Worm (Caenorhabditis elegans) whole organism, early embryonic: ENCODE measurements around the gene D1053.3.

Experiments used
- B0310.2 ChIP-seq: sonication (generic microtip); optimal IDR thresholded peaks from 2 replicates; lab custom pipeline; 2016; ENCODE audit warnings: mild to moderate bottlenecking, missing genetic modification characterization, missing compliant biosample characterization
- F13C5.2 ChIP-seq: sonication (generic microtip); optimal IDR thresholded peaks from 2 replicates; lab custom pipeline; 2017; ENCODE audit warnings: mild to moderate bottlenecking, missing genetic modification characterization, inconsistent platforms, missing compliant biosample characterization
- aly-1 ChIP-seq: sonication (generic microtip); optimal IDR thresholded peaks from 2 replicates; lab custom pipeline; 2016; ENCODE audit warnings: missing genetic modification characterization, missing compliant biosample characterization
- ama-1 ChIP-seq: fragments of 150-350 bp; optimal IDR thresholded peaks from 2 replicates; lab custom pipeline; 2014
- ceh-13 ChIP-seq: fragments of 200-800 bp; sonication (Bioruptor generic); optimal IDR thresholded peaks from 2 replicates; lab custom pipeline; 2018; ENCODE audit warnings: mild to moderate bottlenecking, missing genetic modification characterization, missing compliant biosample characterization
- ceh-36 ChIP-seq: sonication (generic microtip); optimal IDR thresholded peaks from 2 replicates; lab custom pipeline; 2016; ENCODE audit warnings: missing genetic modification characterization, inconsistent platforms, missing compliant biosample characterization
- ets-7 ChIP-seq: sonication (generic microtip); optimal IDR thresholded peaks from 2 replicates; lab custom pipeline; 2016; ENCODE audit warnings: missing genotype, missing genetic modification characterization, missing compliant biosample characterization
- flt-1 ChIP-seq: fragments of 200-800 bp; sonication (Bioruptor generic); IDR thresholded peaks from 2 replicates; pipeline ENCODE4 v1.3.6; 2022; ENCODE audit warnings: missing genetic modification characterization, missing compliant biosample characterization
- hmbx-1 ChIP-seq: sonication (generic microtip); optimal IDR thresholded peaks from 2 replicates; lab custom pipeline; 2016; ENCODE audit warnings: mild to moderate bottlenecking, missing genetic modification characterization, missing compliant biosample characterization
- hmg-4 ChIP-seq: fragments of 200-800 bp; sonication (Bioruptor generic); optimal IDR thresholded peaks from 2 replicates; lab custom pipeline; 2018; ENCODE audit warnings: mild to moderate bottlenecking, missing genetic modification characterization, missing compliant biosample characterization
- hnd-1 ChIP-seq: sonication (generic microtip); optimal IDR thresholded peaks from 2 replicates; lab custom pipeline; 2016; ENCODE audit warnings: missing genetic modification characterization, missing compliant biosample characterization
- pes-1 ChIP-seq: fragments of 200-800 bp; sonication (Bioruptor generic); IDR thresholded peaks from 2 replicates; pipeline ENCODE4 v1.3.6; 2022; ENCODE audit warnings: missing genetic modification reagents, missing genetic modification characterization, missing compliant biosample characterization
- scrt-1 ChIP-seq: fragments of 200-800 bp; sonication (Bioruptor generic); IDR thresholded peaks from 2 replicates; pipeline ENCODE4 v1.3.6; 2022; ENCODE audit warnings: missing genetic modification characterization, missing compliant biosample characterization
- sea-1 ChIP-seq: fragments of 200-800 bp; sonication (Bioruptor generic); conservative IDR thresholded peaks from 2 replicates; pipeline ENCODE4 v1.3.6; 2022; ENCODE audit warnings: missing genetic modification characterization, missing compliant biosample characterization
- tbx-11 ChIP-seq: fragments of 200-800 bp; sonication (Bioruptor generic); IDR thresholded peaks from 2 replicates; pipeline ENCODE4 v1.3.6; 2022; ENCODE audit warnings: missing genetic modification characterization, missing compliant biosample characterization
- tbx-37 ChIP-seq: fragments of 200-800 bp; sonication (Bioruptor generic); conservative IDR thresholded peaks from 2 replicates; pipeline ENCODE4 v1.3.6; 2022; ENCODE audit warnings: missing genetic modification reagents, missing genetic modification characterization, missing compliant biosample characterization
- tra-4 ChIP-seq: sonication (generic microtip); optimal IDR thresholded peaks from 2 replicates; lab custom pipeline; 2017; ENCODE audit warnings: missing genetic modification characterization, missing compliant biosample characterization

The D1053.3 gene

ce11 chrX:11716463-11716960, 20.4 kb downstream of the D1053.3 start, which contains the start of gene C44C10.9:
TSS of gene C44C10.9 (minus strand) at chrX:11716513.
- no peak for TF ChIP-seq ama-1 (lab: Kevin White, UChicago)
- no peak for TF ChIP-seq sea-1 (GFP tag; lab: Robert Waterston, UW)
- no peak for TF ChIP-seq tra-4
- TF ChIP-seq flt-1 (GFP tag; lab: Robert Waterston, UW): no peak
- TF ChIP-seq hnd-1: no peak
- TF ChIP-seq F13C5.2 (tag; lab: Kevin White, UChicago): no peak
- no peak for TF ChIP-seq scrt-1
- TF ChIP-seq hmbx-1 (tag; lab: Kevin White, UChicago): no peak
- TF ChIP-seq tbx-37 (GFP tag; lab: Robert Waterston, UW): no peak
- no peak for TF ChIP-seq tbx-11 (GFP tag; lab: Robert Waterston, UW)
- no peak for TF ChIP-seq ceh-13 (GFP tag; lab: Kevin White, UChicago)
- TF ChIP-seq hmg-4 (GFP tag; lab: Kevin White, UChicago): no peak
- no peak for TF ChIP-seq ceh-36
- no peak for TF ChIP-seq aly-1
- no peak for TF ChIP-seq ets-7 (tag; lab: Kevin White, UChicago)
- TF ChIP-seq pes-1 (GFP tag; lab: Robert Waterston, UW): no peak
- no peak for TF ChIP-seq B0310.2

DNA sequence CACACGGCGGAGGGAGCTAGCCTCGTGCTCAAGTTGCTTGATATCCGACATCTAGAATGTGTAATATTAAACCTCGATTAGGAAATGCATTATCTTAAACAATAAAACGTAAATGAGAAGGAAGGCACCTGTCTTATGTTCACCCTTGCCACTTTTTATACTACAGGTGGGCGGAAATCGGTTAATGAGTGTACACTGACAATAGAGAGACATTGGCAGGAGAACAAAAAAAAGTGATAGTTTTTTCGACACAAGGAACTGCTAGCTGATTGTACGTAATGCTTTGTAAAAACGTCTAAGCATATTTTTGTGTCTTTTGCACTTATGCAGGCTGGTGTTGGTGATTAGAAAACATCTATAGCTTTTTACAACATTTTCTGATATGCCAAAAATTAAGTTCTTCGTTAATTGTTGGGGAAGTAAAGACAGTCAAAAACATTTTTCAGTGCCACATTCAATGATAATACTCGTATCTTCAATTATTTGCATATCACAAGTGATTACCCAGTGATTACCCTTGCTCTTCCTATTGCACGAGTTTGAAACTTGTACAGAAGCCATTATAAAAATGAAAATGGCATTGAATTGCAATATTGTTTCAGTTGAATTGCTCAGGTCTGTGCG, 24.6 kb downstream of the D1053.3 start, which contains the start of gene col-180:
Gene col-180 (minus strand): TSS at position 51 of the 624 bp plus-strand sequence.
- TF ChIP-seq F13C5.2 (tag; lab: Kevin White, UChicago) (no peak), tra-4 (no peak), B0310.2 (no peak), scrt-1 (no peak), tbx-11 (GFP tag; lab: Robert Waterston, UW) (no peak), ets-7 (tag; lab: Kevin White, UChicago) (no peak), hmg-4 (GFP tag; lab: Kevin White, UChicago) (no peak), flt-1 (GFP tag; lab: Robert Waterston, UW) (no peak), hmbx-1 (tag; lab: Kevin White, UChicago) (no peak), ceh-13 (GFP tag; lab: Kevin White, UChicago) (no peak), tbx-37 (GFP tag; lab: Robert Waterston, UW) (no peak), pes-1 (GFP tag; lab: Robert Waterston, UW) (no peak), ceh-36 (no peak), hnd-1 (no peak), ama-1 (lab: Kevin White, UChicago) (no peak), sea-1 (GFP tag; lab: Robert Waterston, UW) (no peak), aly-1 (no peak)

ce11 chrX:11711437-11712080, 25.4 kb downstream of the D1053.3 start:
- TF ChIP-seq tbx-37 (GFP tag; lab: Robert Waterston, UW) (no peak), scrt-1 (no peak), hmbx-1 (tag; lab: Kevin White, UChicago) (no peak)

- TF ChIP-seq tbx-11 (GFP tag; lab: Robert Waterston, UW) (no peak), B0310.2 (no peak), hmg-4 (GFP tag; lab: Kevin White, UChicago) (no peak), hmbx-1 (tag; lab: Kevin White, UChicago) (no peak), ama-1 (lab: Kevin White, UChicago) (no peak), pes-1 (GFP tag; lab: Robert Waterston, UW) (no peak), aly-1 (no peak), ceh-13 (GFP tag; lab: Kevin White, UChicago) (no peak), ceh-36 (no peak), flt-1 (GFP tag; lab: Robert Waterston, UW) (no peak), sea-1 (GFP tag; lab: Robert Waterston, UW) (no peak), tbx-37 (GFP tag; lab: Robert Waterston, UW) (no peak), tra-4 (no peak)
Measured at ce11 chrX:11710229-11710628, 26.7 kb downstream of the D1053.3 start, which contains the start of gene C44C10.11. TSS of gene C44C10.11 (minus strand) at chrX:11710343.

DNA sequence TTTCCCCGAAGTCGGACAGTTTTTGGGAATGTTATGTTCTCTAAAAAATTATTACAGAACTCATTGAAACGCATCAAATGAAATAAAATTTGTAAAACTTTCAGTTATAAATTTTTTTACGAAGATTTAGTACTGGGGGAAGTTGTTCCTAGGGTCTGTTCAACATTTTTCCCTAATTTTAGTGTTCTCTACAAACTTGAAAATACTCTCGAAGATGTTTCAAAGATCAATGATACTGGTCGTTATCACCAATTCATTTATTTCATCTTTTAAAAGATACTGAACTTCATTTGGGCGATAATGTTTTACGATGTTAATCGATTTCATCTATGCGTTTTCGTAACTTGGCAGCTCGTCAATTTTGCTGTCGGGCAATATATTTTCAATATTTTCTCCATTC, 34.7 kb downstream of the D1053.3 start, which contains the start of gene C44C10.3:
Gene C44C10.3 (plus strand): TSS at position 301 of the 400 bp plus-strand sequence.
- no peak for TF ChIP-seq ets-7 (tag; lab: Kevin White, UChicago)
- TF ChIP-seq aly-1: no peak
- no peak for TF ChIP-seq scrt-1
- TF ChIP-seq flt-1 (GFP tag; lab: Robert Waterston, UW): no peak
- TF ChIP-seq tbx-37 (GFP tag; lab: Robert Waterston, UW): no peak
- no peak for TF ChIP-seq F13C5.2 (tag; lab: Kevin White, UChicago)
- TF ChIP-seq hmg-4 (GFP tag; lab: Kevin White, UChicago): no peak

DNA sequence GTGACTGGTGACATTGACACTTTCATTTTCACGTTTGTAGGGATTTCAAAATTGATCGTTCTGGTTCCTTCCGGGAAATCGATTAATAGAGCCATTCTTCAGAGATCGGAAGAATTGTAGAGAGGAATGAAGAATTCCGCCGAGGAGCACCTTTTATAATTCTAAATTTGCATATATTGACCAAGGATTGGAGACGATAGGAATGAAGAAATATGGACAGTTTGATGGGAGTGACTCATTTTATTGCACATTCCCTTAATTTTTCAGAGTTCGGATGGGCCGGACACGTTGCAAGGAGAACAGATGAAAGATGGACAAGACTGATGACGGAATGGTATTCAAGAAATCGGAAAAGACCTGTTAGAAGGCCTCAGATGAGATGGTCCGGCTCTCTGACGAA, 36.7 kb downstream of the D1053.3 start, which contains the start of gene C44C10.15:
Gene C44C10.15 (minus strand): TSS at position 101 of the 400 bp plus-strand sequence.
- TF ChIP-seq hmbx-1 (tag; lab: Kevin White, UChicago) (no peak), hnd-1 (no peak), flt-1 (GFP tag; lab: Robert Waterston, UW) (no peak)

- TF ChIP-seq tbx-37 (GFP tag; lab: Robert Waterston, UW): no peak
- TF ChIP-seq hnd-1: no peak
- TF ChIP-seq sea-1 (GFP tag; lab: Robert Waterston, UW): no peak
- no peak for TF ChIP-seq ama-1 (lab: Kevin White, UChicago)
- TF ChIP-seq tra-4: no peak
- TF ChIP-seq F13C5.2 (tag; lab: Kevin White, UChicago): no peak
- TF ChIP-seq ceh-36: no peak
- TF ChIP-seq tbx-11 (GFP tag; lab: Robert Waterston, UW): no peak
- no peak for TF ChIP-seq ceh-13 (GFP tag; lab: Kevin White, UChicago)
- no peak for TF ChIP-seq aly-1
- no peak for TF ChIP-seq hmg-4 (GFP tag; lab: Kevin White, UChicago)
- TF ChIP-seq pes-1 (GFP tag; lab: Robert Waterston, UW): no peak
- TF ChIP-seq ets-7 (tag; lab: Kevin White, UChicago): no peak
- TF ChIP-seq hmbx-1 (tag; lab: Kevin White, UChicago): no peak
- no peak for TF ChIP-seq flt-1 (GFP tag; lab: Robert Waterston, UW)
- no peak for TF ChIP-seq scrt-1
- TF ChIP-seq B0310.2: no peak
Measured at ce11 chrX:11696696-11697095, 40.3 kb downstream of the D1053.3 start, which contains the start of gene C44C10.12. TSS of gene C44C10.12 (plus strand) at chrX:11696996.
